Worm (Caenorhabditis elegans) whole organism, L3 larva: ENCODE results near the gene pus-1.

Experiments used
- ZK546.5 ChIP-seq: sonication (generic microtip); optimal IDR thresholded peaks from 2 replicates; lab custom pipeline; 2017; ENCODE audit warnings: missing biosample characterization, missing genetic modification characterization
- aly-2 ChIP-seq: fragments of 150-350 bp; optimal IDR thresholded peaks from 2 replicates; lab custom pipeline; 2014; ENCODE audit warnings: missing biosample characterization, missing genetic modification characterization
- ama-1 ChIP-seq: fragments of 150-350 bp; optimal IDR thresholded peaks from 2 replicates; lab custom pipeline; 2018
- ceh-28 ChIP-seq: fragments of 150-350 bp; optimal IDR thresholded peaks from 2 replicates; lab custom pipeline; 2014; ENCODE audit warnings: missing biosample characterization, missing genetic modification reagents, missing genetic modification characterization
- ceh-82 ChIP-seq: fragments of 150-350 bp; optimal IDR thresholded peaks from 2 replicates; lab custom pipeline; 2014; ENCODE audit warnings: missing biosample characterization, missing genetic modification characterization
- ceh-9 ChIP-seq: sonication (generic microtip); optimal IDR thresholded peaks from 2 replicates; lab custom pipeline; 2018; ENCODE audit warnings: missing biosample characterization, missing genetic modification characterization
- elt-1 ChIP-seq: fragments of 150-350 bp; optimal IDR thresholded peaks from 2 replicates; lab custom pipeline; 2014; ENCODE audit warnings: missing biosample characterization, missing genetic modification characterization
- elt-2 ChIP-seq: sonication (generic microtip); optimal IDR thresholded peaks from 2 replicates; lab custom pipeline; 2016; ENCODE audit warnings: missing genetic modification reagents, mild to moderate bottlenecking, missing genetic modification characterization, missing compliant biosample characterization
- elt-3 ChIP-seq, 3 experiments: fragments of 150-350 bp in 1 of 3; sonication (generic microtip) in 2 of 3; optimal IDR thresholded peaks; 2 replicates in 2 of 3; 4 replicates in 1 of 3; lab custom pipeline; 2014 to 2017; ENCODE audit warnings: missing biosample characterization in 3 of 3, missing genetic modification characterization in 3 of 3
- eor-1 ChIP-seq, 2 experiments: fragments of 150-350 bp; optimal IDR thresholded peaks; 2 replicates each; lab custom pipeline; 2014 to 2018; ENCODE audit warnings: missing biosample characterization in 2 of 2, missing genetic modification characterization in 2 of 2
- fkh-2 ChIP-seq: fragments of 150-350 bp; optimal IDR thresholded peaks from 2 replicates; lab custom pipeline; 2014; ENCODE audit warnings: missing biosample characterization, missing genetic modification reagents, missing genetic modification characterization
- fos-1 ChIP-seq: fragments of 150-350 bp; optimal IDR thresholded peaks from 2 replicates; lab custom pipeline; 2014; ENCODE audit warnings: missing biosample characterization, missing genetic modification characterization
- hmg-11 ChIP-seq: sonication (generic microtip); optimal IDR thresholded peaks from 2 replicates; lab custom pipeline; 2016; ENCODE audit warnings: missing genetic modification characterization, missing compliant biosample characterization
- mdl-1 ChIP-seq: fragments of 150-350 bp; optimal IDR thresholded peaks from 2 replicates; lab custom pipeline; 2014; ENCODE audit warnings: missing biosample characterization, missing genetic modification characterization
- mml-1 ChIP-seq: fragments of 150-350 bp; sonication (generic microtip); optimal IDR thresholded peaks from 3 replicates; lab custom pipeline; 2014; ENCODE audit warnings: missing biosample characterization, missing genetic modification characterization
- nfya-1 ChIP-seq: sonication (generic microtip); optimal IDR thresholded peaks from 2 replicates; lab custom pipeline; 2017; ENCODE audit warnings: missing genetic modification characterization, mild to moderate bottlenecking, missing compliant biosample characterization, antibody characterized with exemption, moderate library complexity; ENCODE audit not compliant: insufficient read depth
- nhr-11 ChIP-seq: fragments of 150-350 bp; optimal IDR thresholded peaks from 2 replicates; lab custom pipeline; 2014; ENCODE audit warnings: missing biosample characterization, missing genetic modification characterization
- nhr-12 ChIP-seq: fragments of 150-350 bp; optimal IDR thresholded peaks from 2 replicates; lab custom pipeline; 2014; ENCODE audit warnings: missing biosample characterization, missing genetic modification characterization
- nhr-23 ChIP-seq: fragments of 150-350 bp; optimal IDR thresholded peaks from 2 replicates; lab custom pipeline; 2014; ENCODE audit warnings: missing biosample characterization, missing genetic modification reagents, missing genetic modification characterization
- nhr-237 ChIP-seq: fragments of 150-350 bp; optimal IDR thresholded peaks from 2 replicates; lab custom pipeline; 2014; ENCODE audit warnings: missing biosample characterization, missing genetic modification characterization
- nhr-25 ChIP-seq: sonication (generic microtip); optimal IDR thresholded peaks from 2 replicates; lab custom pipeline; 2017; ENCODE audit warnings: missing biosample characterization, missing genetic modification characterization
- nhr-28 ChIP-seq: fragments of 150-350 bp; optimal IDR thresholded peaks from 2 replicates; lab custom pipeline; 2014; ENCODE audit warnings: missing biosample characterization, missing genetic modification characterization
- nhr-43 ChIP-seq: sonication (generic microtip); optimal IDR thresholded peaks from 2 replicates; lab custom pipeline; 2016; ENCODE audit warnings: mild to moderate bottlenecking, missing genetic modification characterization, missing compliant biosample characterization; ENCODE audit not compliant: poor library complexity, severe bottlenecking
- nhr-67 ChIP-seq: fragments of 150-350 bp; optimal IDR thresholded peaks from 2 replicates; lab custom pipeline; 2014; ENCODE audit warnings: missing biosample characterization, missing genetic modification characterization
- nhr-77 ChIP-seq: fragments of 150-350 bp; optimal IDR thresholded peaks from 2 replicates; lab custom pipeline; 2014; ENCODE audit warnings: missing biosample characterization, missing genetic modification characterization
- pha-4 ChIP-seq: fragments of 150-350 bp; optimal IDR thresholded peaks from 2 replicates; lab custom pipeline; 2014; ENCODE audit warnings: missing biosample characterization, missing genetic modification reagents, missing genetic modification characterization
- pqm-1 ChIP-seq: fragments of 150-350 bp; optimal IDR thresholded peaks from 2 replicates; lab custom pipeline; 2017; ENCODE audit warnings: missing biosample characterization, missing genetic modification characterization, inconsistent platforms
- sea-2 ChIP-seq: fragments of 150-350 bp; sonication (generic microtip); optimal IDR thresholded peaks from 4 replicates; lab custom pipeline; 2014; ENCODE audit warnings: missing biosample characterization, missing genetic modification reagents, missing genetic modification characterization
- skn-1 ChIP-seq: fragments of 150-350 bp; optimal IDR thresholded peaks from 2 replicates; lab custom pipeline; 2014; ENCODE audit warnings: missing biosample characterization, missing genetic modification characterization
- snpc-4 ChIP-seq: fragments of 150-350 bp; optimal IDR thresholded peaks from 2 replicates; lab custom pipeline; 2014; ENCODE audit warnings: missing biosample characterization, missing genetic modification characterization
- tbx-2 ChIP-seq: sonication (generic microtip); optimal IDR thresholded peaks from 2 replicates; lab custom pipeline; 2016; ENCODE audit warnings: mild to moderate bottlenecking, missing genetic modification characterization, missing compliant biosample characterization
- unc-39 ChIP-seq: sonication (generic microtip); optimal IDR thresholded peaks from 4 replicates; lab custom pipeline; 2017; ENCODE audit warnings: missing biosample characterization, missing genetic modification characterization
- unc-62 ChIP-seq: fragments of 150-350 bp; sonication (generic microtip); optimal IDR thresholded peaks from 4 replicates; lab custom pipeline; 2014; ENCODE audit warnings: missing biosample characterization, missing genetic modification reagents, missing genetic modification characterization
- ztf-4 ChIP-seq: fragments of 150-350 bp; optimal IDR thresholded peaks from 2 replicates; lab custom pipeline; 2014; ENCODE audit warnings: missing biosample characterization, missing genetic modification characterization

Gene pus-1

DNA sequence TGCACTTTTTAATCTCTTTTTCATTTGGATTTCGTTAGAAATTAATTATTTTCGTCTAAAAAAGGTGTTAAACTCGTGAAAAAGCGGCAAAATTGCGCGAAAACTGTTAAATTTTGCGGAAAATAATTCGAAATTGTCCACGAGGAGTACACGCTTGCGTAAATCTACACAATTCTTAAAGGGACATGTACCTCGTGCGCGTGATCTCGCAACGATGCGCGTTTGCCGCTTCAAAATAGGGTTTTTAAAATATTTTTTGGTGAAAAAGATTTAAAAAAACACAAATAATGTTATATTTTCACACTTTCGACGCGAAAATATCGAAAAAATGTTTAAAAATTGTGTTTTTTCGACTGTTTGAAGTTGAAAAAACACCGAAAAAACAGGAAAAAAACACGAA is 1.4 kb downstream of the pus-1 start:
- TF ChIP-seq fos-1 (no peak), ama-1 (lab: Kevin White, UChicago) (no peak), fkh-2 (no peak), nfya-1 (tag; lab: Kevin White, UChicago) (no peak), nhr-67 (tag; lab: Kevin White, UChicago) (no peak), mdl-1 (tag; lab: Kevin White, UChicago) (no peak), aly-2 (no peak), nhr-12 (no peak), nhr-43 (tag; lab: Kevin White, UChicago) (no peak), snpc-4 (tag; lab: Kevin White, UChicago) (no peak)

DNA sequence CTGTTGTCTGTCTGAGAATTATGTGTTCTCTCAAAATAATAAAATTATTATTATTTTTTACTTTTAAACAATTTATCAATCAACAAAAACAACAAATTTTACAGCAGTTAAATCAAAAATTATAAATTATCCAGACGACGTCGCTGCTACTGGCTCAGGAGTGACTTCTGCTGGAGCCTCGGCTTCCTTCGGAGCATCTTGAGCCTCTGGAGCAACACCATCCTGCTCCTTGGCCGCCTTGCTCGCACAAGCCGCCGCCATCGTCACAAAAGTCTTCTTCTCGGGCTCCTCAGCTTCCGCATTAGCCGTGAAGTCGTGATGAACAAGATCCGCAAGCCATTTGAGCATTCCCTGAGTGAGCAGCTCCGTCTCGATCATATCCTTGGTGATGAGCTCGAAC is 2.0 kb downstream of the pus-1 start:
- no peak for TF ChIP-seq unc-39
- TF ChIP-seq ceh-28 (tag; lab: Kevin White, UChicago) = no peak
- TF ChIP-seq mdl-1 (tag; lab: Kevin White, UChicago) = no peak
- no peak for TF ChIP-seq ZK546.5 (tag; lab: Kevin White, UChicago)
- TF ChIP-seq fkh-2 = no peak
- TF ChIP-seq aly-2 = no peak
- TF ChIP-seq ceh-82 = no peak

DNA sequence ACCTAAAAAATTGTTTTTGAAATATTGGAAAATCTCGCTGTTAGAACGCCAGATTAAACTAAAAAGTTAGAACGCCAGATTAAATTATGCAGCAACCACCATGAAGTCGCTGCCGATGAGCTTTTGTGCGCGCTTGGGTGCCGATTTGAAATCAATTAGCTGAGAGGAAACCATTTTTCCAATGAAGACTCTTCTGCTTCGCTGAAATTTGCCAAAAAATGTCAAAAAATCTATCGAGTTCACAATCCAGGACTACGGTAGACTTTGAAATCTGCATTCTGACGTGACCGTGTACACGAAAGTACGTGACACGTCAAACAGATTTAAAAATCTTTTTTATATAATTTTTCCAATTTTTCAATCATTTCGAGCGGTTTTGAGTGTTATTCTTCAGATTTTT is 5.8 kb downstream of the pus-1 start, which contains the start of gene immt-2:
Gene immt-2 (plus strand): TSS at position 301 of the 400 bp plus-strand sequence.
- TF ChIP-seq nhr-28 (tag; lab: Kevin White, UChicago) (no peak), elt-3 (tag; optimal IDR thresholded peaks at IDR 0.05; lab: Kevin White, UChicago) (no peak), snpc-4 (tag; lab: Kevin White, UChicago) (no peak), skn-1 (tag; lab: Kevin White, UChicago) (no peak), fkh-2 (no peak)

DNA sequence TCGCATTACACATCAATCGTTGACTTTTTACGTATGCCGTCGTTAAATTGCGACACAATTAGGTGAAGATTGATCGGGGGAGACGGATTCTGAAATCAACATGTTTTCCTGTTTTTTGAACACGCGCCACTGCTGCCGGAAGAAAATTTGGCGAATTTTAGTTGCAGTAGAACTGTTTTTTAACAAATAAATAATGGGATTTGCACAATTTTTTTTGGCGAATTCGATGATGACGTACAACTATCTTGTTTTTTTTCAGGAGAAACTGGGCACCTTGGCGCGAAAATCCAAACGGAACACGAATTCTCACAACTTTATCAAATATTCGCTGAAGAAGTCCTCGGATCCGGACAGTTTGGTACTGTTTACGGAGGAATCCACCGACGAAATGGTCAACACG is 8.7 kb downstream of the pus-1 start:
- TF ChIP-seq tbx-2 (tag; lab: Kevin White, UChicago) (no peak), nhr-237 (tag; lab: Kevin White, UChicago) (no peak), aly-2 (no peak), nfya-1 (tag; lab: Kevin White, UChicago) (no peak), eor-1 (tag; optimal IDR thresholded peaks at IDR 0.05; lab: Kevin White, UChicago) (no peak), nhr-77 (tag; lab: Kevin White, UChicago) (no peak), snpc-4 (tag; lab: Kevin White, UChicago) (no peak), nhr-67 (tag; lab: Kevin White, UChicago) (no peak), ZK546.5 (tag; lab: Kevin White, UChicago) (no peak), sea-2 (GFP tag; lab: Kevin White, UChicago) (no peak), hmg-11 (no peak), ama-1 (lab: Kevin White, UChicago) (no peak), nhr-11 (tag; lab: Kevin White, UChicago) (no peak), elt-1 (tag; lab: Kevin White, UChicago) (no peak), nhr-12 (no peak), ceh-82 (no peak)

DNA sequence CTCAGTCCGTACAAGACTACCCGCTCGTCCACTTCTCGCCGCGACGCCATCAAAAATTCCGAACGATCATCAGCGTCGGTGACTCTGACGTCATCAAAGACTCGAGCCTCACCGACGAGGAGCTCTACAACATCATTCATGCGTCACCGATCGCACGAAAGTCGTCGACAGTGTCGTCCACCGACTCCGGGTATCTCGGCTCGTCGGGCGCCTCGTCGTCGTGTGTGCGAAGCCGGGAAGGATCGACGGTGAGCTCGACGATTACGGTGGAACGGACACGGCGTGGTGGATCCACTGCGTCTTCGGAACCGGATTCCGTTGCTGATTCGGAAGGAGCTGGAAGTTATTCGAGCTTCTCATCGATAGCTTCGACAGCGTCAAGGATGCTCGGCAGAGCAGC is 9.9 kb downstream of the pus-1 start:
- TF ChIP-seq ceh-9 (tag; lab: Kevin White, UChicago) (no peak), nhr-77 (tag; lab: Kevin White, UChicago) (no peak), unc-62 (GFP tag; lab: Kevin White, UChicago) (no peak), ztf-4 (tag; lab: Kevin White, UChicago) (no peak), ZK546.5 (tag; lab: Kevin White, UChicago) (no peak), pqm-1 (tag; lab: Kevin White, UChicago) (no peak), mml-1 (tag; lab: Kevin White, UChicago) (no peak), nfya-1 (tag; lab: Kevin White, UChicago) (no peak), pha-4 (no peak), elt-2 (tag; lab: Kevin White, UChicago) (no peak), nhr-25 (tag; lab: Kevin White, UChicago) (no peak), sea-2 (GFP tag; lab: Kevin White, UChicago) (no peak), nhr-23 (tag; lab: Kevin White, UChicago) (no peak), tbx-2 (tag; lab: Kevin White, UChicago) (no peak), ceh-28 (tag; lab: Kevin White, UChicago) (no peak)
